Worm (Caenorhabditis elegans) whole organism, L1 larva: ENCODE measurements around the gene ZK1010.5.

Experiments used
- C04F5.9 ChIP-seq: sonication (generic microtip); optimal IDR thresholded peaks from 2 replicates; lab custom pipeline; 2016; ENCODE audit warnings: missing genetic modification characterization, missing compliant biosample characterization
- alr-1 ChIP-seq: fragments of 200-800 bp; sonication (Bioruptor generic); optimal IDR thresholded peaks from 2 replicates; lab custom pipeline; 2018; ENCODE audit warnings: borderline replicate concordance, mild to moderate bottlenecking, missing genetic modification characterization, missing compliant biosample characterization
- aly-2 ChIP-seq: fragments of 150-350 bp; optimal IDR thresholded peaks from 2 replicates; lab custom pipeline; 2014; ENCODE audit warnings: missing biosample characterization, missing genetic modification characterization
- blmp-1 ChIP-seq: fragments of 150-350 bp; optimal IDR thresholded peaks from 2 replicates; lab custom pipeline; 2014; ENCODE audit warnings: missing biosample characterization, missing genetic modification characterization
- ceh-8 ChIP-seq: fragments of 200-800 bp; sonication (Bioruptor generic); optimal IDR thresholded peaks from 2 replicates; lab custom pipeline; 2018; ENCODE audit warnings: mild to moderate bottlenecking, missing genetic modification characterization, moderate library complexity, missing compliant biosample characterization
- ceh-82 ChIP-seq, 3 experiments: fragments of 150-350 bp in 1 of 3; sonication (generic microtip) in 2 of 3; optimal IDR thresholded peaks; 2 replicates each; lab custom pipeline; 2014 to 2017; ENCODE audit warnings: missing biosample characterization in 3 of 3, missing genetic modification characterization in 3 of 3
- ceh-88 ChIP-seq: fragments of 200-800 bp; sonication (Bioruptor generic); IDR thresholded peaks from 2 replicates; pipeline ENCODE4 v1.3.6; 2022; ENCODE audit warnings: missing genetic modification characterization, missing compliant biosample characterization
- ceh-90 ChIP-seq: sonication (generic microtip); optimal IDR thresholded peaks from 2 replicates; lab custom pipeline; 2016; ENCODE audit warnings: missing genetic modification characterization, missing compliant biosample characterization
- efl-1 ChIP-seq, 4 experiments: fragments of 150-350 bp; optimal IDR thresholded peaks in 3 of 4; peaks in 1 of 4; 1 replicate in 1 of 4; 2 replicates in 3 of 4; lab custom pipeline; 2014; ENCODE audit warnings: missing biosample characterization in 2 of 4, missing genetic modification characterization in 2 of 4, missing genetic modification reagents in 2 of 4
- egl-13 ChIP-seq: sonication (generic microtip); optimal IDR thresholded peaks from 2 replicates; lab custom pipeline; 2016; ENCODE audit warnings: missing genotype, missing genetic modification reagents, missing genetic modification characterization, missing compliant biosample characterization
- elt-2 ChIP-seq: sonication (generic microtip); optimal IDR thresholded peaks from 2 replicates; lab custom pipeline; 2016; ENCODE audit warnings: missing genetic modification characterization, mild to moderate bottlenecking, inconsistent platforms, missing compliant biosample characterization, missing genetic modification reagents
- elt-3 ChIP-seq, 6 experiments: fragments of 150-350 bp in 1 of 6; sonication (generic microtip); optimal IDR thresholded peaks; 2 replicates each; lab custom pipeline; 2017 to 2018; ENCODE audit warnings: missing biosample characterization in 6 of 6, missing genetic modification characterization in 6 of 6, inconsistent platforms in 1 of 6
- ets-5 ChIP-seq: fragments of 200-800 bp; sonication (Bioruptor generic); IDR thresholded peaks from 2 replicates; pipeline ENCODE4 v1.3.6; 2022; ENCODE audit warnings: missing genetic modification characterization, missing compliant biosample characterization
- fkh-4 ChIP-seq: sonication (generic microtip); optimal IDR thresholded peaks from 2 replicates; lab custom pipeline; 2016; ENCODE audit warnings: missing compliant biosample characterization, missing genetic modification characterization, borderline replicate concordance
- fos-1 ChIP-seq: fragments of 150-350 bp; optimal IDR thresholded peaks from 2 replicates; lab custom pipeline; 2014; ENCODE audit warnings: missing biosample characterization, missing genetic modification characterization
- grh-1 ChIP-seq: fragments of 200-800 bp; sonication (Bioruptor generic); IDR thresholded peaks from 2 replicates; pipeline ENCODE4 v1.3.6; 2022; ENCODE audit warnings: missing genetic modification reagents, missing genetic modification characterization, missing compliant biosample characterization
- hpl-2 ChIP-seq: fragments of 150-350 bp; optimal IDR thresholded peaks from 2 replicates; lab custom pipeline; 2014; ENCODE audit warnings: missing biosample characterization, missing genetic modification reagents, missing genetic modification characterization
- lin-13 ChIP-seq: fragments of 150-350 bp; optimal IDR thresholded peaks from 2 replicates; lab custom pipeline; 2014; ENCODE audit warnings: missing biosample characterization, missing genetic modification reagents, missing genetic modification characterization
- lin-35 ChIP-seq, 2 experiments: fragments of 150-350 bp; optimal IDR thresholded peaks; 2 replicates each; lab custom pipeline; 2014; ENCODE audit warnings: missing biosample characterization in 2 of 2, missing genetic modification characterization in 2 of 2, missing genetic modification reagents in 2 of 2
- lsy-2 ChIP-seq, 2 experiments: fragments of 150-350 bp; optimal IDR thresholded peaks; 2 replicates each; lab custom pipeline; 2014; ENCODE audit warnings: missing biosample characterization in 2 of 2, missing genetic modification characterization in 2 of 2
- mef-2 ChIP-seq: fragments of 150-350 bp; optimal IDR thresholded peaks from 2 replicates; lab custom pipeline; 2014; ENCODE audit warnings: missing biosample characterization, missing genetic modification characterization
- mep-1 ChIP-seq: fragments of 150-350 bp; optimal IDR thresholded peaks from 2 replicates; lab custom pipeline; 2014; ENCODE audit warnings: missing biosample characterization, missing genetic modification characterization
- nhr-11 ChIP-seq: fragments of 150-350 bp; optimal IDR thresholded peaks from 2 replicates; lab custom pipeline; 2014; ENCODE audit warnings: missing biosample characterization, missing genetic modification characterization
- nhr-20 ChIP-seq: sonication (generic microtip); optimal IDR thresholded peaks from 2 replicates; lab custom pipeline; 2016; ENCODE audit warnings: mild to moderate bottlenecking, missing genetic modification characterization, missing compliant biosample characterization
- nhr-28 ChIP-seq: fragments of 150-350 bp; optimal IDR thresholded peaks from 2 replicates; lab custom pipeline; 2014; ENCODE audit warnings: missing biosample characterization, missing genetic modification characterization
- nhr-47 ChIP-seq: sonication (generic microtip); optimal IDR thresholded peaks from 2 replicates; lab custom pipeline; 2016; ENCODE audit warnings: mild to moderate bottlenecking, missing genetic modification characterization, moderate library complexity, missing compliant biosample characterization
- nhr-76 ChIP-seq: sonication (generic microtip); optimal IDR thresholded peaks from 2 replicates; lab custom pipeline; 2017; ENCODE audit warnings: missing biosample characterization, missing genetic modification characterization
- nhr-85 ChIP-seq: sonication (generic microtip); peaks from one replicate; lab custom pipeline; 2016; ENCODE audit warnings: missing genetic modification characterization, inconsistent platforms, missing compliant biosample characterization
- nhr-90 ChIP-seq: sonication (generic microtip); optimal IDR thresholded peaks from 2 replicates; lab custom pipeline; 2016; ENCODE audit warnings: mild to moderate bottlenecking, missing genetic modification characterization, missing compliant biosample characterization; ENCODE audit not compliant: poor library complexity
- snu-23 ChIP-seq: sonication (generic microtip); optimal IDR thresholded peaks from 2 replicates; lab custom pipeline; 2016; ENCODE audit warnings: missing genetic modification characterization, missing compliant biosample characterization
- sptf-1 ChIP-seq: fragments of 150-350 bp; optimal IDR thresholded peaks from 2 replicates; lab custom pipeline; 2014; ENCODE audit warnings: missing biosample characterization, missing genetic modification characterization
- sup-37 ChIP-seq: fragments of 200-800 bp; sonication (Bioruptor generic); optimal IDR thresholded peaks from 2 replicates; lab custom pipeline; 2018; ENCODE audit warnings: mild to moderate bottlenecking, missing genetic modification characterization, missing compliant biosample characterization
- unc-130 ChIP-seq: fragments of 150-350 bp; optimal IDR thresholded peaks from 2 replicates; lab custom pipeline; 2017; ENCODE audit warnings: missing biosample characterization, missing genetic modification characterization, inconsistent platforms
- unc-30 ChIP-seq: sonication (generic microtip); optimal IDR thresholded peaks from 2 replicates; lab custom pipeline; 2017; ENCODE audit warnings: missing biosample characterization, missing genetic modification characterization
- unc-86 ChIP-seq: sonication (generic microtip); optimal IDR thresholded peaks from 2 replicates; lab custom pipeline; 2016; ENCODE audit warnings: missing genetic modification characterization, missing compliant biosample characterization
- unc-98 ChIP-seq: fragments of 200-800 bp; sonication (Bioruptor generic); IDR thresholded peaks from 2 replicates; pipeline ENCODE4 v1.3.6; 2022; ENCODE audit warnings: missing genetic modification characterization, missing compliant biosample characterization
- vab-15 ChIP-seq: sonication (generic microtip); optimal IDR thresholded peaks from 2 replicates; lab custom pipeline; 2017; ENCODE audit warnings: missing genotype, mild to moderate bottlenecking, missing genetic modification characterization, missing compliant biosample characterization
- zip-4 ChIP-seq: fragments of 200-800 bp; sonication (Bioruptor generic); optimal IDR thresholded peaks from 2 replicates; lab custom pipeline; 2018; ENCODE audit warnings: mild to moderate bottlenecking, missing genetic modification characterization, moderate library complexity, missing compliant biosample characterization
- ztf-4 ChIP-seq: fragments of 150-350 bp; optimal IDR thresholded peaks from 2 replicates; lab custom pipeline; 2014; ENCODE audit warnings: missing biosample characterization, missing genetic modification characterization

ZK1010.5 gene

DNA sequence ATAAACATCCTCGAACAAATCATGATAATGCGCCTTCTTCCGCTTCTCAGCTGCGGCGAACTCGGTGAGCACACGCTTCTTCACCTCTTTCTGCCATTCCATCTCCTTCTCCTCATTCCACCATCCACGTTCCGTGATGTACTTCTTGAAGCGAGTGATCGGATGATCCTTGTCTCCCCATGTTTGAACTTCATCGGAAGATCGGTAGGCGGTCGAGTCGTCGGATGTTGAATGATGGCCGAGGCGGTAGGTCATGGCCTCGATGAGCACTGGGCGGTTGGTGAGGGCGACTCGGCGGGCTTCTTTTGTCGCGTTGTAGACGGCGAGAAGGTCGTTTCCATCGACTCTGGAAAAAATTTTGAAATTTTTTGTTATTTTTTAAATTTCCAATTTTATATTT is 19.0 kb downstream of the ZK1010.5 start:
- TF ChIP-seq nhr-28 (tag; lab: Kevin White, UChicago): no peak
- TF ChIP-seq ceh-90: no peak
- TF ChIP-seq unc-30 (tag; lab: Kevin White, UChicago): no peak
- no peak for TF ChIP-seq unc-130
- TF ChIP-seq unc-98 (GFP tag; lab: Robert Waterston, UW): no peak
- no peak for TF ChIP-seq sup-37 (GFP tag; lab: Kevin White, UChicago)
- TF ChIP-seq nhr-47 (tag; lab: Kevin White, UChicago): no peak
- no peak for TF ChIP-seq fkh-4 (tag; lab: Kevin White, UChicago)
- no peak for TF ChIP-seq alr-1 (tag; lab: Kevin White, UChicago)
- TF ChIP-seq mef-2 (tag; lab: Kevin White, UChicago): no peak
- TF ChIP-seq, all 84 proteins: peak for 0

DNA sequence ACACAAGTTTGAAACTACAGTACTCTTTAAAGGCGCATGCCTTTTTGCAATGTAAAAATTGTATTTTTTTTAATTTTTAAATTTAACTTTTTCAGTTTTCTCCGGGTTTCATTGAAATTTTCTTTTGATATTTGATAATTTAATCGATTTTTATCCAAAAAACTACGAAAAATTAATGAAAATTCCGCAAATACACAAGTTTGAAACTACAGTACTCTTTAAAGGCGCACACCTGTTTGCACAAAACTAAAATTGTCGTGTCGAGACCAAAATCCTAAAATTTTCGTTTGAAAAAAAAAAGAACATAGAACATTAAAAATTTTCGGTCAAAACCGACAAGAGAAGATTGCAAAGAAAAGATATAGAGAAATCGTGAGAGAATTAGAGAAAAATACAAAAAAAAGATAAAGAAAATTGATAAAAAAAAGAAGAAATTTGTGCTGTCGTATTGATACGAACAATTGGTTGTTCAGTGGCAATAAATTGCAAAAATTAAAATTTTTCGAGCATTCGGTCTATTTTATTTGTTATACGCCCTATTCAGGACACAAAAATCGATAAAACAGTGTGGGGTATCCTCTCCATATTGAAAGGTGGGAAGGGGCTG is 19.8 kb downstream of the ZK1010.5 start:
- TF ChIP-seq efl-1 (optimal IDR thresholded peaks at IDR 0.05; lab: Kevin White, UChicago) (no peak), efl-1 (GFP tag; optimal IDR thresholded peaks at IDR 0.05 in 1 of 2; lab: Kevin White, UChicago) (peak in 1 of 2 experiments; percentile 51), lsy-2 (tag; optimal IDR thresholded peaks at IDR 0.05; lab: Kevin White, UChicago) (peak in 1 of 2 experiments; percentile 46), snu-23 (GFP tag; lab: Kevin White, UChicago) (peak; percentile 1), elt-2 (tag; lab: Kevin White, UChicago) (peak; percentile 52), ceh-8 (no peak)
- TF ChIP-seq, all 84 proteins: peak for 4

DNA sequence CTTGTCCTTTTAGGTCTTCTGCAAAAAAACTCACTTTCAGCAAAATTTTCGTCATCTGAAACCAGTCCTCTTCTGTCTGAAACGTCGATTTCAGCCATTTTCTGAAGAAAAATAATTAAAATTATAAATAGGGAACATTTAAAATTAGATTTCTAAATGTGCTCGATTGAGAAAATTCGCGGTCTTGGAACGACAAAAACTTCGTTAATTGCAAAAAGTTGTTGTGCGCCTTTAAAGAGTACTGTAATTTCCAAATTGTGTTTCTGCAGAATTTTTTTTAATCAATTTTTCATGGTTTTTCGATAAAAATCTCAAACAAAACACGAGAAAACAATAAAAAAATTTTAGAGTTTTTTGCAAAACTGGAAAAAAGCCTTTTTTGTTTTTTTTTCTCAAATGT is 20.4 kb downstream of the ZK1010.5 start, which contains the start of gene ttm-1:
Gene ttm-1, minus strand, starts transcription at position 101 of the 400 bp plus-strand sequence.
- no peak for TF ChIP-seq blmp-1
- no peak for TF ChIP-seq ztf-4
- TF ChIP-seq ceh-82 (tag; optimal IDR thresholded peaks at IDR 0.05; lab: Kevin White, UChicago): no peak
- TF ChIP-seq fos-1 (tag; lab: Kevin White, UChicago): no peak
- TF ChIP-seq zip-4 (GFP tag; lab: Kevin White, UChicago): no peak
- TF ChIP-seq hpl-2 (GFP tag; lab: Kevin White, UChicago): no peak
- no peak for TF ChIP-seq C04F5.9 (tag; lab: Kevin White, UChicago)
- TF ChIP-seq ets-5 (GFP tag; lab: Robert Waterston, UW): no peak
- no peak for TF ChIP-seq mep-1
- TF ChIP-seq unc-86 (tag; lab: Kevin White, UChicago): no peak
- TF ChIP-seq lin-35 (GFP tag; optimal IDR thresholded peaks at IDR 0.05; lab: Kevin White, UChicago): no peak
- no peak for TF ChIP-seq grh-1 (GFP tag; lab: Robert Waterston, UW)
- no peak for TF ChIP-seq nhr-11 (tag; lab: Kevin White, UChicago)
- no peak for TF ChIP-seq nhr-20 (tag; lab: Kevin White, UChicago)
- TF ChIP-seq nhr-76 (tag; lab: Kevin White, UChicago): no peak

DNA sequence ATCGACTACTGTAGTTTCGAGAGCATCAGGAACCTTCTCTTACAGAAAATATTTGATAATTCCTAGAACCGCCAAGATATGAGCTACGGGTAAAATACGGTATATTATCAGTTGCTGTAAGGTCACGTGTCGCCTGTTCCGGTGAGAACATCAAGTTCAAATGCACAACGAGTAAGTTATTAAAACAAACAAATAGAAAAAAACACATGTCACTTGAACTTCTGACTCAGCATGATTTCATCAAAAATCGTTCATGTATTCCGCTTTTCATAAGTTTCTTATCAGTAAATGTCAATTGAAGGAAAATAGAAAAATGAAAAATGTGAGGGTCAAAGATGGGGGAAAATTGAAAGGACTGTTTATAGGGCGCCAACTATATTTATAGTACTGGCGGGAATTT is 26.6 kb downstream of the ZK1010.5 start:
- no peak for TF ChIP-seq alr-1 (tag; lab: Kevin White, UChicago)
- TF ChIP-seq elt-2 (tag; lab: Kevin White, UChicago): peak; percentile 53

ce11 chrIII:12959286-12959685 is 28.0 kb downstream of the ZK1010.5 start:
- TF ChIP-seq ceh-82 (tag; optimal IDR thresholded peaks at IDR 0.05; lab: Kevin White, UChicago): no peak
- no peak for TF ChIP-seq sptf-1
- TF ChIP-seq lin-13 (GFP tag; lab: Kevin White, UChicago): no peak
- no peak for TF ChIP-seq ceh-88 (GFP tag; lab: Robert Waterston, UW)
- TF ChIP-seq lin-35 (GFP tag; optimal IDR thresholded peaks at IDR 0.05; lab: Kevin White, UChicago): peak in 1 of 2 experiments; percentile 0
- TF ChIP-seq efl-1 (optimal IDR thresholded peaks at IDR 0.05; lab: Kevin White, UChicago): no peak
- TF ChIP-seq efl-1 (GFP tag; optimal IDR thresholded peaks at IDR 0.05 in 1 of 2; lab: Kevin White, UChicago): peak in 1 of 2 experiments; percentile 77
- peak; percentile 21 for TF ChIP-seq blmp-1
- TF ChIP-seq egl-13 (tag; lab: Kevin White, UChicago): no peak
- TF ChIP-seq aly-2 (tag; lab: Kevin White, UChicago): no peak
- peak; percentile 18 for TF ChIP-seq nhr-85 (tag; lab: Kevin White, UChicago)
- no peak for TF ChIP-seq vab-15 (tag; lab: Kevin White, UChicago)
- peak; percentile 63 for TF ChIP-seq elt-2 (tag; lab: Kevin White, UChicago)
- peak in 1 of 6 experiments; percentile 2 for TF ChIP-seq elt-3 (tag; optimal IDR thresholded peaks at IDR 0.05; lab: Kevin White, UChicago)
- peak; percentile 9 for TF ChIP-seq nhr-90 (tag; lab: Kevin White, UChicago)
